Fruit fly (Drosophila melanogaster) whole organism, embryonic: ENCODE measurements around the gene Teh1.

Source experiments
- B-H1 ChIP-seq: fragments of 200-800 bp; sonication (Bioruptor generic); IDR thresholded peaks from 3 replicates; pipeline ENCODE4 v1.3.6; 2022; ENCODE audit warnings: missing biosample characterization, missing genetic modification characterization
- CG10543 ChIP-seq: fragments of 200-800 bp; sonication (Bioruptor generic); optimal IDR thresholded peaks from 3 replicates; lab custom pipeline; 2017; ENCODE audit warnings: missing biosample characterization, mild to moderate bottlenecking, missing genetic modification characterization, moderate library complexity
- CG11456 ChIP-seq: fragments of 200-800 bp; sonication (Bioruptor generic); IDR thresholded peaks from 3 replicates; pipeline ENCODE4 v1.3.6; 2022; ENCODE audit warnings: missing biosample characterization, missing genetic modification characterization
- CG12299 ChIP-seq: fragments of 200-800 bp; sonication (Bioruptor generic); optimal IDR thresholded peaks from 2 replicates; lab custom pipeline; 2018; ENCODE audit warnings: missing biosample characterization, mild to moderate bottlenecking, missing genetic modification characterization
- CG13296 ChIP-seq: fragments of 200-800 bp; sonication (Bioruptor generic); optimal IDR thresholded peaks from 3 replicates; lab custom pipeline; 2018; ENCODE audit warnings: missing biosample characterization, mild to moderate bottlenecking, missing genetic modification characterization
- CG1647 ChIP-seq: fragments of 200-800 bp; sonication (Bioruptor generic); optimal IDR thresholded peaks from 3 replicates; lab custom pipeline; 2016; ENCODE audit warnings: missing biosample characterization, missing genetic modification characterization
- CG16813 ChIP-seq: fragments of 200-800 bp; sonication (Bioruptor generic); IDR thresholded peaks from 3 replicates; pipeline ENCODE4 v1.3.6; 2022; ENCODE audit warnings: missing biosample characterization, missing genetic modification characterization; ENCODE audit not compliant: partially characterized antibody
- CG18011 ChIP-seq: fragments of 200-800 bp; sonication (Bioruptor generic); optimal IDR thresholded peaks from 2 replicates; lab custom pipeline; 2017; ENCODE audit warnings: missing biosample characterization, missing genetic modification characterization, mild to moderate bottlenecking, moderate library complexity, missing genotype
- CG18262 ChIP-seq: fragments of 200-800 bp; optimal IDR thresholded peaks from 3 replicates; lab custom pipeline; 2019; ENCODE audit warnings: missing biosample characterization, mild to moderate bottlenecking, missing genetic modification characterization, moderate library complexity
- CG3995 ChIP-seq: fragments of 200-800 bp; sonication (Bioruptor generic); optimal IDR thresholded peaks from 3 replicates; lab custom pipeline; 2016; ENCODE audit warnings: missing biosample characterization, missing genetic modification characterization
- CG4424 ChIP-seq: fragments of 200-800 bp; sonication (Bioruptor generic); optimal IDR thresholded peaks from 3 replicates; lab custom pipeline; 2016; ENCODE audit warnings: missing biosample characterization, missing genetic modification characterization
- CG6654 ChIP-seq: fragments of 200-800 bp; sonication (Bioruptor generic); optimal IDR thresholded peaks from 2 replicates; lab custom pipeline; 2017; ENCODE audit warnings: missing biosample characterization, mild to moderate bottlenecking, missing genetic modification characterization
- CG8359 ChIP-seq: fragments of 200-800 bp; sonication (Bioruptor generic); optimal IDR thresholded peaks from 2 replicates; lab custom pipeline; 2017; ENCODE audit warnings: missing biosample characterization, mild to moderate bottlenecking, missing genetic modification characterization, borderline replicate concordance
- CG9817 ChIP-seq: fragments of 200-800 bp; sonication (Bioruptor generic); optimal IDR thresholded peaks from 2 replicates; lab custom pipeline; 2018; ENCODE audit warnings: missing biosample characterization, mild to moderate bottlenecking, missing genetic modification characterization, moderate library complexity
- D19B ChIP-seq: fragments of 200-800 bp; sonication (Bioruptor generic); optimal IDR thresholded peaks from 2 replicates; lab custom pipeline; 2017; ENCODE audit warnings: missing biosample characterization, mild to moderate bottlenecking, missing genetic modification characterization
- Dp ChIP-seq: fragments of 200-800 bp; sonication (Bioruptor generic); optimal IDR thresholded peaks from 2 replicates; lab custom pipeline; 2018; ENCODE audit warnings: missing biosample characterization, mild to moderate bottlenecking, missing genetic modification characterization, moderate library complexity
- Drgx ChIP-seq: fragments of 200-800 bp; sonication (Bioruptor generic); IDR thresholded peaks from 2 replicates; pipeline ENCODE4 v1.3.6; 2022; ENCODE audit warnings: missing biosample characterization, missing genetic modification characterization
- E2f1 ChIP-seq: fragments of 200-800 bp; sonication (Bioruptor generic); IDR thresholded peaks from 2 replicates; pipeline ENCODE4 v1.3.6; 2022; ENCODE audit warnings: missing biosample characterization, missing genetic modification characterization
- Ets65A ChIP-seq: fragments of 200-800 bp; sonication (Bioruptor generic); peaks from one replicate; lab custom pipeline; 2016; ENCODE audit warnings: missing biosample characterization, missing genetic modification characterization
- HLH54F ChIP-seq: fragments of 200-800 bp; sonication (Bioruptor generic); optimal IDR thresholded peaks from 3 replicates; lab custom pipeline; 2016; ENCODE audit warnings: missing biosample characterization, missing genetic modification characterization
- HLHmδ ChIP-seq: fragments of 200-800 bp; sonication (Bioruptor generic); optimal IDR thresholded peaks from 2 replicates; lab custom pipeline; 2018; ENCODE audit warnings: missing biosample characterization, mild to moderate bottlenecking, missing genetic modification characterization, moderate library complexity
- Jarid2 ChIP-seq: fragments of 200-800 bp; sonication (Bioruptor generic); optimal IDR thresholded peaks from 3 replicates; lab custom pipeline; 2017; ENCODE audit warnings: mild to moderate bottlenecking, missing biosample characterization, missing genetic modification reagents, missing genetic modification characterization
- MBD-R2 ChIP-seq: fragments of 200-800 bp; sonication (Bioruptor generic); IDR thresholded peaks from 2 replicates; pipeline ENCODE4 v1.3.6; 2022; ENCODE audit warnings: missing biosample characterization, missing genetic modification characterization
- Mad ChIP-seq: fragments of 200-800 bp; sonication (Bioruptor generic); optimal IDR thresholded peaks from 2 replicates; lab custom pipeline; 2016; ENCODE audit warnings: missing biosample characterization, missing genetic modification characterization
- Mrtf ChIP-seq: fragments of 200-800 bp; sonication (Bioruptor generic); IDR thresholded peaks from 3 replicates; pipeline ENCODE4 v1.3.6; 2022; ENCODE audit warnings: missing biosample characterization, missing genetic modification characterization
- NK7.1 ChIP-seq: fragments of 200-800 bp; sonication (Bioruptor generic); optimal IDR thresholded peaks from 3 replicates; lab custom pipeline; 2016; ENCODE audit warnings: missing biosample characterization, missing genetic modification characterization
- Sin3A ChIP-seq: fragments of >200 bp; optimal IDR thresholded peaks from 2 replicates; lab custom pipeline; 2018
- Sry-δ ChIP-seq: fragments of 200-800 bp; sonication (Bioruptor generic); optimal IDR thresholded peaks from 2 replicates; lab custom pipeline; 2016; ENCODE audit warnings: missing biosample characterization, missing genetic modification characterization
- ase ChIP-seq: fragments of 200-800 bp; sonication (Bioruptor generic); IDR thresholded peaks from 3 replicates; pipeline ENCODE4 v1.3.6; 2022; ENCODE audit warnings: missing biosample characterization, missing genetic modification characterization
- bbx ChIP-seq: fragments of 200-800 bp; sonication (Bioruptor generic); IDR thresholded peaks from 2 replicates; pipeline ENCODE4 v1.3.6; 2022; ENCODE audit warnings: missing biosample characterization, missing genetic modification characterization; ENCODE audit not compliant: partially characterized antibody
- chinmo ChIP-seq: fragments of 200-800 bp; sonication (Bioruptor generic); IDR thresholded peaks from 4 replicates; pipeline ENCODE4 v1.3.6; 2022; ENCODE audit warnings: missing biosample characterization, missing genetic modification characterization; ENCODE audit not compliant: partially characterized antibody
- crp ChIP-seq, 2 experiments: fragments of 200-800 bp; sonication (Bioruptor generic); optimal IDR thresholded peaks; 2 replicates in 1 of 2; 3 replicates in 1 of 2; lab custom pipeline; 2017; ENCODE audit warnings: missing biosample characterization in 2 of 2, missing genetic modification characterization in 2 of 2, mild to moderate bottlenecking in 1 of 2, moderate library complexity in 1 of 2
- da ChIP-seq: fragments of 200-800 bp; sonication (Bioruptor generic); optimal IDR thresholded peaks from 2 replicates; lab custom pipeline; 2016; ENCODE audit warnings: missing biosample characterization, missing genetic modification characterization
- disco-r ChIP-seq: fragments of 200-800 bp; sonication (Bioruptor generic); optimal IDR thresholded peaks from 2 replicates; lab custom pipeline; 2016; ENCODE audit warnings: missing biosample characterization, missing genetic modification characterization
- dm ChIP-seq: fragments of 200-800 bp; sonication (Bioruptor generic); optimal IDR thresholded peaks from 3 replicates; lab custom pipeline; 2016; ENCODE audit warnings: missing biosample characterization, missing genetic modification characterization
- emc ChIP-seq: fragments of 200-800 bp; sonication (Bioruptor generic); optimal IDR thresholded peaks from 2 replicates; lab custom pipeline; 2016; ENCODE audit warnings: missing biosample characterization, missing genetic modification characterization
- fd64A ChIP-seq: fragments of 200-800 bp; sonication (Bioruptor generic); optimal IDR thresholded peaks from 3 replicates; lab custom pipeline; 2018; ENCODE audit warnings: missing biosample characterization, mild to moderate bottlenecking, missing genetic modification characterization
- inv ChIP-seq: fragments of 200-800 bp; sonication (Bioruptor generic); IDR thresholded peaks from 2 replicates; pipeline ENCODE4 v1.3.6; 2022; ENCODE audit warnings: missing biosample characterization, missing genetic modification characterization; ENCODE audit not compliant: partially characterized antibody
- ken ChIP-seq: fragments of 200-800 bp; sonication (Bioruptor generic); IDR thresholded peaks from 3 replicates; pipeline ENCODE4 v1.3.6; 2022; ENCODE audit warnings: missing biosample characterization, missing genetic modification characterization
- klu ChIP-seq: fragments of 200-800 bp; sonication (Bioruptor generic); IDR thresholded peaks from 2 replicates; pipeline ENCODE4 v1.3.6; 2022; ENCODE audit warnings: missing biosample characterization, missing genetic modification characterization
- knrl ChIP-seq: fragments of 200-800 bp; sonication (Bioruptor generic); IDR thresholded peaks from 3 replicates; pipeline ENCODE4 v1.3.6; 2022; ENCODE audit warnings: missing biosample characterization, missing genetic modification characterization; ENCODE audit not compliant: partially characterized antibody
- lov ChIP-seq, 2 experiments: fragments of 200-800 bp in 1 of 2; fragments of >200 bp in 1 of 2; sonication (Bioruptor generic) in 1 of 2; IDR thresholded peaks in 1 of 2; optimal IDR thresholded peaks in 1 of 2; 2 replicates in 1 of 2; 3 replicates in 1 of 2; pipeline versions ENCODE4 v1.3.6 to Lab custom; 2017 to 2022; ENCODE audit warnings: missing biosample characterization in 1 of 2, missing genetic modification characterization in 1 of 2
- nau ChIP-seq: fragments of 200-800 bp; sonication (Bioruptor generic); optimal IDR thresholded peaks from 3 replicates; lab custom pipeline; 2017; ENCODE audit warnings: missing biosample characterization, mild to moderate bottlenecking, missing genetic modification characterization, missing genetic modification reagents
- nerfin-2 ChIP-seq: fragments of 200-800 bp; sonication (Bioruptor generic); IDR thresholded peaks from 2 replicates; pipeline ENCODE4 v1.3.6; 2022; ENCODE audit warnings: missing biosample characterization, missing genetic modification characterization; ENCODE audit not compliant: partially characterized antibody
- nom ChIP-seq: fragments of 200-800 bp; sonication (Bioruptor generic); optimal IDR thresholded peaks from 2 replicates; lab custom pipeline; 2017; ENCODE audit warnings: missing biosample characterization, missing genetic modification characterization, mild to moderate bottlenecking, moderate library complexity, missing genetic modification reagents
- pita ChIP-seq: fragments of 200-800 bp; sonication (Bioruptor generic); optimal IDR thresholded peaks from 2 replicates; lab custom pipeline; 2017; ENCODE audit warnings: missing biosample characterization, mild to moderate bottlenecking, missing genetic modification characterization
- pros ChIP-seq: fragments of 200-800 bp; sonication (Bioruptor generic); optimal IDR thresholded peaks from 3 replicates; lab custom pipeline; 2019; ENCODE audit warnings: missing biosample characterization, mild to moderate bottlenecking, missing genetic modification characterization, moderate library complexity
- sima ChIP-seq: fragments of 200-800 bp; sonication (Bioruptor generic); optimal IDR thresholded peaks from 2 replicates; lab custom pipeline; 2016; ENCODE audit warnings: missing biosample characterization, missing genetic modification characterization
- tgo ChIP-seq: fragments of 200-800 bp; sonication (Bioruptor generic); IDR thresholded peaks from 3 replicates; pipeline ENCODE4 v1.3.6; 2022; ENCODE audit warnings: missing biosample characterization, missing genetic modification characterization
- toy ChIP-seq: fragments of 200-800 bp; sonication (Bioruptor generic); IDR thresholded peaks from 2 replicates; pipeline ENCODE4 v1.3.6; 2022; ENCODE audit warnings: missing biosample characterization, missing genetic modification characterization
- trh ChIP-seq: fragments of 200-800 bp; sonication (Bioruptor generic); optimal IDR thresholded peaks from 2 replicates; lab custom pipeline; 2016; ENCODE audit warnings: missing biosample characterization, missing genetic modification characterization

The Teh1 gene

DNA sequence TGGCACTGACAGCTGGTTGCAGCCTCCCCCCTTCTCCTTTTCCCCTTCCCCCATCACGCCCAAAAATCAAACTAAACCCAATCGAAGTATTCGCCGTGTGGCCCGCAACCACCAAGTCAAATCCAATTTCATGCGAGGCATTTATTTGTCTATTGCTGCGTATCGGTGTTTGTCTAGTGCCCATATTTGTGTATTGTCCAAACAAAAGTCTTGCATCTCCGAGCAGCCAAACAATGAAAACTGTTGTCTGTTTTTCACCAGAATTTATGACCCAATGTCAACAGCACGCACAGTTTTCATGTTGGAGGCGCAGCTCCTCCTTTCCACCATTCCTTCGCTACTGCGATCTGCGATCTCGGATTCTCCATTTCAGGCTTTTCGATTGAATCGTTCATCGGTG, 2.0 kb upstream of the Teh1 start (continued):
- peak; percentile 21 for TF ChIP-seq da (GFP tag; lab: Kevin White, UChicago)
- TF ChIP-seq emc (GFP tag; lab: Kevin White, UChicago) = no peak
- no peak for TF ChIP-seq CG11456 (GFP tag; lab: Robert Waterston, UW)
- no peak for TF ChIP-seq CG18011
- no peak for TF ChIP-seq chinmo (GFP tag; lab: Robert Waterston, UW)
- TF ChIP-seq CG9817 (tag; lab: Kevin White, UChicago) = no peak
- TF ChIP-seq pros (GFP tag; lab: Kevin White, UChicago) = peak; percentile 34
- TF ChIP-seq klu = no peak
- TF ChIP-seq CG8359 (GFP tag; lab: Kevin White, UChicago) = peak; percentile 62
- TF ChIP-seq Sry-δ (GFP tag; lab: Kevin White, UChicago) = peak; percentile 4
- peak; percentile 32; the same call in 1 of the 2 replicates for TF ChIP-seq E2f1 (GFP tag; lab: Robert Waterston, UW)
- TF ChIP-seq Drgx (GFP tag; lab: Robert Waterston, UW) = no peak
- no peak for TF ChIP-seq CG6654 (GFP tag; lab: Kevin White, UChicago)
- TF ChIP-seq CG4424 = peak; percentile 4
- TF ChIP-seq CG10543 (GFP tag; lab: Kevin White, UChicago) = peak; percentile 32
- TF ChIP-seq ase (GFP tag; lab: Robert Waterston, UW) = no peak; the same call in 2 of the 3 replicates
- TF ChIP-seq Ets65A = no peak
- TF ChIP-seq Jarid2 (GFP tag; lab: Kevin White, UChicago) = no peak
- TF ChIP-seq pita (GFP tag; lab: Kevin White, UChicago) = no peak
- no peak for TF ChIP-seq D19B (GFP tag; lab: Kevin White, UChicago)
- TF ChIP-seq bbx = no peak
- TF ChIP-seq nerfin-2 (GFP tag; lab: Robert Waterston, UW) = no peak
- TF ChIP-seq knrl (GFP tag; lab: Robert Waterston, UW) = no peak
- no peak for TF ChIP-seq toy
- no peak; the same call in 2 of the 3 replicates for TF ChIP-seq B-H1 (GFP tag; lab: Robert Waterston, UW)
- TF ChIP-seq NK7.1 (GFP tag; lab: Kevin White, UChicago) = peak; percentile 34
- TF ChIP-seq CG13296 (GFP tag; lab: Kevin White, UChicago) = no peak
- no peak for TF ChIP-seq crp (GFP tag; optimal IDR thresholded peaks at IDR 0.05; lab: Kevin White, UChicago)
- TF ChIP-seq sima = peak; percentile 32
- peak; percentile 58 for TF ChIP-seq CG18262
- TF ChIP-seq lov (optimal IDR thresholded peaks at IDR 0.05; lab: Kevin White, UChicago) = no peak
- TF ChIP-seq lov (GFP tag; IDR thresholded peaks at IDR 0.05; lab: Robert Waterston, UW) = no peak
- no peak for TF ChIP-seq MBD-R2
- no peak for TF ChIP-seq tgo (GFP tag; lab: Robert Waterston, UW)
- TF ChIP-seq Dp (GFP tag; lab: Kevin White, UChicago) = no peak
- no peak for TF ChIP-seq inv (GFP tag; lab: Robert Waterston, UW)
- TF ChIP-seq CG16813 = no peak
- peak; percentile 94 for TF ChIP-seq fd64A
- no peak for TF ChIP-seq Mrtf (GFP tag; lab: Robert Waterston, UW)
- TF ChIP-seq nau (GFP tag; lab: Kevin White, UChicago) = peak; percentile 79
- no peak for TF ChIP-seq ken (GFP tag; lab: Robert Waterston, UW)
- TF ChIP-seq nom (GFP tag; lab: Kevin White, UChicago) = no peak
- TF ChIP-seq Sin3A (lab: Kevin White, UChicago) = no peak
- no peak for TF ChIP-seq CG3995 (GFP tag; lab: Kevin White, UChicago)
- TF ChIP-seq HLHmδ = peak; percentile 89
- TF ChIP-seq dm = no peak
- no peak for TF ChIP-seq Mad
- TF ChIP-seq CG1647 (GFP tag; lab: Kevin White, UChicago) = peak; percentile 20
- no peak for TF ChIP-seq trh (GFP tag; lab: Kevin White, UChicago)
- TF ChIP-seq HLH54F (GFP tag; lab: Kevin White, UChicago) = no peak
- no peak for TF ChIP-seq CG12299 (tag; lab: Kevin White, UChicago)
- no peak for TF ChIP-seq disco-r (GFP tag; lab: Kevin White, UChicago)
